Fruit fly (Drosophila melanogaster): Measurements from ENCODE around the gene Cyp4c3.

Gene Cyp4c3

DNA sequence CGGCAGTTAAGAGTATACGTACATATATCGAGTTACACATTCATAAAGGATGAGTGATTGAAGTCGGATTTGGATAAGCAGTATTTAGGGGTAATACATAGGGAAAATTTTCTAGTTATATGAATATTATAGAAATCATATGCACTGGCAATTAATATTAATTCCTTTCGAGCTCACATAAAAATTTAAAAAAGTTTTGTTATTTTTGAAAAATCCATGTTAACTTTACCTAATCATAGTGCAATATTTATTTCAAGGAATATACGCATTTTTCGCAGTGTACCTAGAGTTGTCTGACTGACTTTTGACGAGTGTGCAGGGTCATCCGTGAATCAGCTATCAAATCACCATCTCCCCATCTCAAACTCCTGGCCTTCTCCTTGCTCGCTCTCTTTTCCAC is 29.4 kb upstream of the Cyp4c3 start (continued):
- TF ChIP-seq phol (tag; optimal IDR thresholded peaks at IDR 0.05) = no peak
- peak; percentile 1 for TF ChIP-seq CG11504 (tag; optimal IDR thresholded peaks at IDR 0.05)
- no peak for TF ChIP-seq Mad (GFP tag; optimal IDR thresholded peaks at IDR 0.05)
- no peak for TF ChIP-seq CG6683 (GFP tag; optimal IDR thresholded peaks at IDR 0.05)
- TF ChIP-seq tup (GFP tag; optimal IDR thresholded peaks at IDR 0.05) = no peak
- TF ChIP-seq CG30431 (GFP tag; optimal IDR thresholded peaks at IDR 0.05) = no peak
- no peak for TF ChIP-seq CG10431 (GFP tag; optimal IDR thresholded peaks at IDR 0.05)
- no peak for TF ChIP-seq CG15514 (GFP tag; optimal IDR thresholded peaks at IDR 0.05)
- TF ChIP-seq ems (GFP tag; optimal IDR thresholded peaks at IDR 0.05) = no peak
- TF ChIP-seq odd (GFP tag; optimal IDR thresholded peaks at IDR 0.05) = no peak
- TF ChIP-seq Mrtf (GFP tag; IDR thresholded peaks at IDR 0.05) = no peak
- no peak for TF ChIP-seq chm (GFP tag; IDR thresholded peaks at IDR 0.05)
- TF ChIP-seq CG10979 (tag; optimal IDR thresholded peaks at IDR 0.05) = peak; percentile 25
- TF ChIP-seq CG4617 (GFP tag; optimal IDR thresholded peaks at IDR 0.05; ENCODE audit: borderline replicate concordance) = no peak
- no peak for TF ChIP-seq trh (GFP tag; optimal IDR thresholded peaks at IDR 0.05)
- TF ChIP-seq CG15073 (GFP tag; optimal IDR thresholded peaks at IDR 0.05) = no peak
- no peak for TF ChIP-seq ab (GFP tag; optimal IDR thresholded peaks at IDR 0.05)
- TF ChIP-seq Aef1 (GFP tag; IDR thresholded peaks at IDR 0.05) = no peak
- TF ChIP-seq corto (GFP tag; optimal IDR thresholded peaks at IDR 0.05) = no peak
- TF ChIP-seq CG1233 (GFP tag; optimal IDR thresholded peaks at IDR 0.05) = no peak
- TF ChIP-seq az2 (GFP tag; optimal IDR thresholded peaks at IDR 0.05) = no peak
- no peak for TF ChIP-seq CG10274 (GFP tag; optimal IDR thresholded peaks at IDR 0.05)
- no peak for TF ChIP-seq Fer1 (GFP tag; optimal IDR thresholded peaks at IDR 0.05)
- no peak for TF ChIP-seq HLH4C (GFP tag; IDR thresholded peaks at IDR 0.05; ENCODE audit: partially characterized antibody)
- TF ChIP-seq lmd (GFP tag; IDR thresholded peaks at IDR 0.05) = no peak
- no peak for TF ChIP-seq repo (GFP tag; optimal IDR thresholded peaks at IDR 0.05)
- no peak for TF ChIP-seq slbo (GFP tag; IDR thresholded peaks at IDR 0.05)
- TF ChIP-seq tll (GFP tag; optimal IDR thresholded peaks at IDR 0.05) = peak in 1 of 2 experiments; percentile 35
- TF ChIP-seq gem (tag; optimal IDR thresholded peaks at IDR 0.05) = peak; percentile 47
- TF ChIP-seq unpg (GFP tag; optimal IDR thresholded peaks at IDR 0.05) = no peak
- TF ChIP-seq Lpt (GFP tag; optimal IDR thresholded peaks at IDR 0.05) = no peak
- TF ChIP-seq exex (tag; optimal IDR thresholded peaks at IDR 0.05) = no peak
- TF ChIP-seq CG31441 (GFP tag; IDR thresholded peaks at IDR 0.05) = no peak
- TF ChIP-seq ac (GFP tag; optimal IDR thresholded peaks at IDR 0.05) = no peak
- no peak for TF ChIP-seq CG10565 (GFP tag; optimal IDR thresholded peaks at IDR 0.05)
- no peak for TF ChIP-seq gfzf (GFP tag; optimal IDR thresholded peaks at IDR 0.05)
- TF ChIP-seq Dref (GFP tag; IDR thresholded peaks at IDR 0.05) = no peak
- TF ChIP-seq CG14965 (GFP tag; optimal IDR thresholded peaks at IDR 0.05; ENCODE audit: borderline replicate concordance) = no peak
- no peak for TF ChIP-seq dm (GFP tag; optimal IDR thresholded peaks at IDR 0.05)
- TF ChIP-seq CG2712 (tag; optimal IDR thresholded peaks at IDR 0.05) = peak; percentile 7
- no peak for TF ChIP-seq Blimp-1 (GFP tag; optimal IDR thresholded peaks at IDR 0.05)

DNA sequence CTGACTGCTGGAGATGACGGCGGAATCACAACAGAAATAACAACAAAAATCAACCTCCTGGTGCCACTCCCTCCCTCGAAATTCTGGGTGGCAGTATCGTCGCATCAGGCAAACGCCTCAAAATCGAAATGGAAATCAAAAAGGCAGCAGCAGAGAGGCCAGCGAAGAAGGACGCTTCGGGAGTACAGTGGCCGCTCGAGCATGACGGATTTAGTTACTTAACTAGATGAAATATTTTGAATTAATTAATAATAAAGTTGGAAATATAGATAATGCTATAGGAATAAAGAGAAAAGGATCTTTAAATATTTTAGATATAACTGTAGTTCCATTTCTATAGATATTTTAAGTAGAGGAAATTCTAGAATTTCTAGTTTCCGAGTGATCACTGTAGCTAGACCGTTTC is 28.5 kb upstream of the Cyp4c3 start:
- no peak for TF ChIP-seq bab2 (GFP tag; optimal IDR thresholded peaks at IDR 0.05)
- no peak for TF ChIP-seq CG13296 (GFP tag; optimal IDR thresholded peaks at IDR 0.05)
- TF ChIP-seq so (GFP tag; IDR thresholded peaks at IDR 0.05) = peak; percentile 61; the same call in 1 of the 3 replicates
- TF ChIP-seq wor (GFP tag; IDR thresholded peaks at IDR 0.05) = 0 out of 2 replicates have a peak, but pooled peaks have one; percentile 19
- no peak for TF ChIP-seq CG2129 (GFP tag; IDR thresholded peaks at IDR 0.05; ENCODE audit: partially characterized antibody)
- peak; percentile 4 for TF ChIP-seq bcd (GFP tag; optimal IDR thresholded peaks at IDR 0.05)
- TF ChIP-seq CG10209 (GFP tag; optimal IDR thresholded peaks at IDR 0.05) = no peak
- peak; percentile 37 for TF ChIP-seq nmo (GFP tag; optimal IDR thresholded peaks at IDR 0.05)
- no peak for TF ChIP-seq Dref (GFP tag; IDR thresholded peaks at IDR 0.05)
- peak; percentile 25 for TF ChIP-seq gcm (GFP tag; optimal IDR thresholded peaks at IDR 0.05)
- peak; percentile 65 for TF ChIP-seq Nf-YB (GFP tag; optimal IDR thresholded peaks at IDR 0.05)
- peak; percentile 54 for TF ChIP-seq CG8924 (tag; optimal IDR thresholded peaks at IDR 0.05)
- 0 out of 3 replicates have a peak, but pooled peaks have one; percentile 21 for TF ChIP-seq dysf (GFP tag; IDR thresholded peaks at IDR 0.05)
